Worm (Caenorhabditis elegans) whole organism, L4/young adult: ENCODE measurements around the gene swsn-7.

Source experiments
- W03F9.2 ChIP-seq: fragments of 150-350 bp; optimal IDR thresholded peaks from 2 replicates; lab custom pipeline; 2014; ENCODE audit warnings: missing biosample characterization, missing genetic modification characterization
- dao-5 ChIP-seq: sonication (generic microtip); optimal IDR thresholded peaks from 2 replicates; lab custom pipeline; 2016; ENCODE audit warnings: missing genotype, missing genetic modification characterization, moderate library complexity, missing compliant biosample characterization
- him-1 ChIP-seq: sonication (generic microtip); optimal IDR thresholded peaks from 2 replicates; lab custom pipeline; 2016; ENCODE audit warnings: missing genotype, missing genetic modification reagents, missing genetic modification characterization, missing compliant biosample characterization

DNA sequence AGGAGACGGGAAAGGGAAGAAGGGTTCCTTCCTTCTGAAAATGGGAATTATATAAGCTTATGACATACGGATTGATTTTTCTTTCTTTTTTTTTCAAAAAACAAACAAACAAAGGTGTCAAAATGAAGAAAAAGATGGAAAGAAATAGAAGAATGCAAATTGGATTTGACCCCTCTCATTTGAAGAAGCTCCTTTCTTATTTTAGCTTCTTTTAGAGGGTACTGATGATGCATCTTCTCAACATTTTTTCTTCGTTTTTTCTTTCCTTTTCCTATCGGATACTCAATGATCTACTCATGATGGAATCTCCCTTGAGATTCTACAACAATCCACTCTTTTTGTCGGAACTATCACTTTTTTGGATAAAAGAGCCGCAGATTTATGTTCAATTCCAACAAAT is 37.4 kb downstream of the swsn-7 start:
- no peak for TF ChIP-seq W03F9.2
- no peak for TF ChIP-seq him-1 (tag; lab: Kevin White, UChicago)
- TF ChIP-seq dao-5 (tag; lab: Kevin White, UChicago), result no peak
